Fruit fly (Drosophila melanogaster) whole organism, wandering third instar larva: ENCODE data around the gene CG7884.

Source experiments
- Abd-B ChIP-seq: fragments of >200 bp; optimal IDR thresholded peaks from 2 replicates; lab custom pipeline; 2017; ENCODE audit warnings: missing biosample characterization, missing genetic modification characterization
- Dfd ChIP-seq: fragments of >200 bp; optimal IDR thresholded peaks from 2 replicates; lab custom pipeline; 2017; ENCODE audit warnings: missing biosample characterization, missing genetic modification characterization
- Dif ChIP-seq: fragments of 200-275, 200-300 bp; sonication (Bioruptor generic); optimal IDR thresholded peaks from 2 replicates; lab custom pipeline; 2018; ENCODE audit warnings: missing biosample characterization, missing genetic modification characterization; ENCODE audit not compliant: partially characterized antibody
- Myc ChIP-seq: fragments of >200 bp; optimal IDR thresholded peaks from 2 replicates; lab custom pipeline; 2017
- OdsH ChIP-seq: fragments of 200-800 bp; sonication (Bioruptor generic); optimal IDR thresholded peaks from 2 replicates; lab custom pipeline; 2016; ENCODE audit warnings: missing biosample characterization, mild to moderate bottlenecking, missing genetic modification characterization
- ey ChIP-seq: fragments of 200-800 bp; sonication (Bioruptor generic); optimal IDR thresholded peaks from 2 replicates; lab custom pipeline; 2016; ENCODE audit warnings: missing biosample characterization, missing genetic modification characterization
- foxo ChIP-seq, 2 experiments: fragments of 200-800 bp; sonication (Bioruptor generic); optimal IDR thresholded peaks; 2 replicates in 1 of 2; 3 replicates in 1 of 2; lab custom pipeline; 2016 to 2017; ENCODE audit warnings: missing biosample characterization in 2 of 2, missing genetic modification characterization in 2 of 2

DNA sequence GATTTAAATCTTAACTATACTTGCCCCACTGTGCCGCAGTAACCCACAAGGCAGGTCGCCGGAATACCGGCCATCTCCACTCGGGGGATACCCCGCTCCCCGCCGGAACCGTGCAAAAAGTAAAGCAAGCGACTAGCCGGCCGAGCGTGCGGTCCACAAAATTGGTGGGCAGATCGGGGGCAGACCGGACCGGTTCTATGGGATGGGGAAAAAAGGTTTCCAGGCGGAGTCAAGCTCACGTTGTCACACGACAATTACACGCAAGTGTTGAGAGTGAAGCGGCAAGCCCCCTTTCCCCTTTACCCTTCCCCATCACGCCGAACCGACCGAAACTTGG is 4.8 kb downstream of the CG7884 start:
- no peak for TF ChIP-seq ey (GFP tag; lab: Kevin White, UChicago)
- TF ChIP-seq foxo (GFP tag; optimal IDR thresholded peaks at IDR 0.05; lab: Kevin White, UChicago), result no peak
- no peak for TF ChIP-seq Dif (GFP tag; lab: Kevin White, UChicago)
- TF ChIP-seq OdsH (GFP tag; lab: Kevin White, UChicago), result no peak
- no peak for TF ChIP-seq Myc (lab: Kevin White, UChicago)
- TF ChIP-seq Abd-B, result no peak
- no peak for TF ChIP-seq Dfd
